Worm (Caenorhabditis elegans) whole organism, dauer: ENCODE measurements around the gene R160.12.

Source experiments
- unc-62 ChIP-seq: sonication (generic microtip); optimal IDR thresholded peaks from 2 replicates; lab custom pipeline; 2017; ENCODE audit warnings: missing biosample characterization, missing genetic modification reagents, missing genetic modification characterization

R160.12 gene

ce11 chrX:4377689-4378088 is at the start of gene R160.12:
TSS of gene R160.12 (minus strand) at chrX:4377789.
- TF ChIP-seq unc-62 (GFP tag; lab: Kevin White, UChicago): no peak

DNA sequence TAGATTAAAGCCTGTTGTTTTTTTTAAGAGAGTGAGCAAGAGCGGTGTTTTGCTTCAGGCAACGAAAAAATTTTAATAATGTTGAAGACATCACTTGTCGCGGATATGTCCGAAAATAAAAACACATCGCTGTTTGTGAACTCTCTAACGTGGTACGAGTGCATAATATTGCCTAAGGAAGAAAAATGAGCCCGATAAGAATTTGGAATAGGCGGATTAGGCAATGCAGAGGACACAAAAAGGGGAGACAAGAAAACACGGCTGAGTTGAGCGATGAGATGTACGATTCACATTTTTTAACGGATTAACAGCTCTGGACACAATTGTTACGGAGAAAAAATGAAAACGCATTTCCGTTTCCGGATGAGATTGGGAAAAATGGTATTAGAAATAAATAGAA is 49.8 kb upstream of the R160.12 start:
- TF ChIP-seq unc-62 (GFP tag; lab: Kevin White, UChicago): no peak

- no peak for TF ChIP-seq unc-62 (GFP tag; lab: Kevin White, UChicago)
These were observed 48.9 kb upstream of the R160.12 start for ce11 chrX:4426496-4426895.

DNA sequence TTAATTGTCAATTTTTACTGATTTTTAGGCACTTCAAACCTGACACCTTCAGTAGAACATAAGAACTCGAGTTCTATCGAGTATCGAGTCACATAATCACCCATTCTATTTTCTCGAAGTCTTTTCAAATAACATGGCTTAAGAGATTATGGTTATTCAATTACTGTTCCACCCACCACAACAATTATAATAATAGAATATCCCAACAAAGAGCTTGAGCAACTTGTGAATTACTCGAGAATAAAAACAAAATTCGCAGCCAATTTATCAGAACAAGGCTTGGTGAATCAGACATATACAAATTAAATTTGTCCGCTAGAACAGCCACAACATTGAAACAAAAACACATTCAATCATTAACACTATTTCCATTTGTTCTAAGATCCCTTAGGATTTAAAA is 46.7 kb upstream of the R160.12 start:
- no peak for TF ChIP-seq unc-62 (GFP tag; lab: Kevin White, UChicago)

ce11 chrX:4418751-4419150 is 41.2 kb upstream of the R160.12 start, which contains the start of gene dop-1:
TSS of gene dop-1 (minus strand) at chrX:4418851.
- TF ChIP-seq unc-62 (GFP tag; lab: Kevin White, UChicago): no peak

DNA sequence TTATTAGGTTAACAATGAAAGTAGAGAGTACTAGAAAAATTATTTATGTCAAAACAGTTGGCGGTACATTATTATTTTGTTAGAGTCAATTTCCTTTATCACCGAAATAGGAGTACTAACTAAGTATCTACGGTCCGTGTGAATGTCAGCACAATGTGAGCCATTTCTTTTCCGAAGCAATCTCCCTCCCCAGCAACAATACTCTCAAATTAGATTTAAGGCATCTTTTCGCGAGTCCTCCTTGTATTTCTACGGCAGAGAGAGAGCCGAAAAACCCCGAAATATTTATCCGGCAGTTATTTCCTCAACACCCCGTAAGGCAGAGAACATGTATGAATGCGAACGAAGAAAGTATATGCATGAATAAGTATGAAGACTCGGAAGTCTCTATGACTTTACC is 37.7 kb upstream of the R160.12 start:
- no peak for TF ChIP-seq unc-62 (GFP tag; lab: Kevin White, UChicago)

DNA sequence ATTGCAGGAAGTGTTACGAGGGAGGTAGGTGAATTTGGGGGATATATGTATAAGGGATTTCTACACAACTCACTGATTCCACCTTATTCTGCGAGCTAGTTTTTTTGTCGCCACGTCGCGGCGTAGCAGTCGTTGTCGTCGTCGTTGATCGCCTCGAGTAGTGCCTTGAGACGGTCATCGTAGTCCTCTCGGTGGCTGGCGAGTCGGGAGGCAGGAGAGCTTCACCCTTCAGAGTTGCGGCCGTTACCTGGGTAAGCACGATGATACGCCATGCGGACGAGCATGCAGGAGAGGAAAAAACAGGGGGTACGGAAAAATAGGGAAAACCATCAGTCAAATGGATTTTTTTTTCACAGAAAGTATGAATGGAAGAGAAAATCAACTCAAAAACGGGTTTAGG is 35.6 kb upstream of the R160.12 start:
- TF ChIP-seq unc-62 (GFP tag; lab: Kevin White, UChicago): no peak

- no peak for TF ChIP-seq unc-62 (GFP tag; lab: Kevin White, UChicago)
These were observed 32.8 kb upstream of the R160.12 start for ce11 chrX:4410280-4410911.

- TF ChIP-seq unc-62 (GFP tag; lab: Kevin White, UChicago): no peak
These were observed 32.1 kb upstream of the R160.12 start for ce11 chrX:4409591-4410279.

DNA sequence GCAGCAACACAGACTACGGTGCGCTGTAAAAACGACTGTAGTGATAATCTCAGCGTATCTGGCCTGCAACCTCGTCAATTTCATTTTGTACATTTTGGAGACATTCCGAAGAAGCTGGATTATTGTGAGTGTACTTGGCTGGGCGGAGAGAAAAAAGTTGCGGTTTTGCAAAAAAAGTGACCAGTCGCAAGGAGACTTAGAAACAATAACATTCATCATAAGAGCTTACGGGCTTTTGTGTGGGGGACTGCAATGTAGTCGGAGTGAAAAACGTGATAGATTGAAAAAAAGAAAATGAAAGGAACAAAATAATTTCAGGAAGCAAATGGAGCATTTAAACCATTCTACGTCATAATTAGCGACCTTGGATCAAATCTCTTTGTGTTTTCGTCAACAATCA is 30.9 kb upstream of the R160.12 start:
- no peak for TF ChIP-seq unc-62 (GFP tag; lab: Kevin White, UChicago)

ce11 chrX:4404717-4405116 is 27.1 kb upstream of the R160.12 start:
- TF ChIP-seq unc-62 (GFP tag; lab: Kevin White, UChicago): no peak

- TF ChIP-seq unc-62 (GFP tag; lab: Kevin White, UChicago): no peak
These were observed 25.3 kb upstream of the R160.12 start, which contains the start of gene D1079.1 for ce11 chrX:4402854-4403253. TSS of gene D1079.1 (plus strand) at chrX:4403154.

DNA sequence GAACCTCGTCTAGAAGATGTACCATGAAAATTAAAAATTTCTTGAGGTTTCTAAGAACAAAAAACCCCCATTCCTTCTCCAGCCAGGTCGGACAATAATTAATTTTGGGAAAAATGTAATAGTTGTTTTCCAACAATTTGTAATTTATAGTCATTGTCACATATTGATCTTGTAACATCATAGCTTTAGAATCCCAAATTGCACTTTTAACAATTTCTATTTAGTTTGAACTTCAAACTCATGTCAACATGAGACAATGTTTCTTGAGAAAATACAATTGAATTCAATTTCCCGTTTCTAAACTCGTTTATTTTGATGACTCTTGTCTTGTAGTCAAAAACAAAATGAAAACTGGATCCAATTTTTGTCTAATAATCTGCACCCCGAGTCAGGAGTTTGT is 22.7 kb upstream of the R160.12 start:
- no peak for TF ChIP-seq unc-62 (GFP tag; lab: Kevin White, UChicago)

DNA sequence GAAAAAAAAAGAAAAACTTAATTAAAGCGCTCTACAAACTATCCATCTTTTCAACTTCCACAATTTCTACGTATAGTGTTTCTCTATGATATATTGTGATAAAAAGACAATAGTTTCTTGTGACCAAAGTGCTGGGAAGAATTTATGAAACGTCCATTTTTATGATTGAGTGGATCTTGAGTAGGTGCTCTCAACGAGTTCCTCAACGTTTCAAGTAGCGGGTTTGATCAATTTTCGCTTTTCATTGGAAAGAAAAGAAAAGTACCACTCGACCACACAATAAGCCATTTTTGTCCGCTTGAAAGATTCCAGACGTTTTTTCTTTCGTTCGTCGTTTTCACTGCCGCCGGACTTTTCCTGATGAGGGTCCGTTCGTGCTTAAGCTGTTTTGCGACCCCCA is 19.9 kb upstream of the R160.12 start:
- TF ChIP-seq unc-62 (GFP tag; lab: Kevin White, UChicago): no peak

DNA sequence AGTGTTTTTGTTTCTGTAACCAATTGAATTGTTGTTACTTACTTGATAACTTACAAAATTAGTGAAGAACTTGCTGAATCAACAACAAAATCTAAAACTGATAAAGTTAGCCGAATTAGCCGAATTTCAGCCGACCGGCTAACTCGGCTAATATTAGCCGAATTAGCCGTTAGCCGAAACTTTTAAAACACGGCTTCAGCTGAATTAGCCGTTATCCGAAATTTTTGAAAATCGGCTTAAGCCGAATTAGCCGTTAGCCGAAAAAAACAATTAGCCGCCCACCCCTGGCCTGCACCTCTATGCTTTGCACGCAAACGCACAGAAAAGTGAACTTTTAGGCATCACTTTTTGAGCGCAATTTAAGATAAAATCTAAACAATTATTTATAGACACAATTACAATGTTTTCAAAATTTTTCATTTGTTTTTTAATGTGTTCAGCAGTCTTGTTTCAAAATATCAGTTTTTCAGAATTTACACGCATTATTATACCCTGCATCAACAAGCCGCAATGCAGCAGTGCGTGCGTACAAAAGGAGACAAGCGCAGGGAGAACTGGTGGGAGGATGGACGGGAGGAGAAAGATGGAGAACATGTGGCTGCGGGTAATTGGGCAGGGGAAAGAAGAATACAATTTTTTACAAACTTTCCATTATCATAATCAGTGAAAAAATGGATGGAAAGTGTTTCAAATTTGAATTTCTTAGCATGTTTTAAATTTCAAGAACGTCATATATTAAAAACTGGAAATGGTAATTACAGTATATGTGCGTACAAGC is 17.7 kb upstream of the R160.12 start:
- TF ChIP-seq unc-62 (GFP tag; lab: Kevin White, UChicago): no peak

ce11 chrX:4391680-4392079 is 14.1 kb upstream of the R160.12 start:
- no peak for TF ChIP-seq unc-62 (GFP tag; lab: Kevin White, UChicago)
